Worm (Caenorhabditis elegans) whole organism, L1 larva: ENCODE results near the gene grd-10.
A peak's percentile ranks its signal among the peaks of the same experiment; 100 is the strongest.

ENCODE experiments used
- C04F5.9 ChIP-seq: sonication (generic microtip); optimal IDR thresholded peaks from 2 replicates; lab custom pipeline; 2016; ENCODE audit warnings: missing genetic modification characterization, missing compliant biosample characterization
- C16A3.4 ChIP-seq: fragments of 150-350 bp; optimal IDR thresholded peaks from 2 replicates; lab custom pipeline; 2014; ENCODE audit warnings: missing biosample characterization, missing genetic modification characterization
- C34B4.2 ChIP-seq: sonication (generic microtip); optimal IDR thresholded peaks from 2 replicates; lab custom pipeline; 2017; ENCODE audit warnings: mild to moderate bottlenecking, missing genetic modification characterization, missing compliant biosample characterization
- F16B12.6 ChIP-seq: fragments of 150-350 bp; optimal IDR thresholded peaks from 2 replicates; lab custom pipeline; 2014; ENCODE audit warnings: missing biosample characterization, missing genetic modification characterization
- ama-1 ChIP-seq: fragments of 150-350 bp; optimal IDR thresholded peaks from 2 replicates; lab custom pipeline; 2014
- blmp-1 ChIP-seq: fragments of 150-350 bp; optimal IDR thresholded peaks from 2 replicates; lab custom pipeline; 2014; ENCODE audit warnings: missing biosample characterization, missing genetic modification characterization
- ceh-63 ChIP-seq: fragments of 200-800 bp; sonication (Bioruptor generic); optimal IDR thresholded peaks from 2 replicates; lab custom pipeline; 2018; ENCODE audit warnings: mild to moderate bottlenecking, missing genetic modification characterization, missing compliant biosample characterization
- ceh-88 ChIP-seq: fragments of 200-800 bp; sonication (Bioruptor generic); IDR thresholded peaks from 2 replicates; pipeline ENCODE4 v1.3.6; 2022; ENCODE audit warnings: missing genetic modification characterization, missing compliant biosample characterization
- ceh-90 ChIP-seq: sonication (generic microtip); optimal IDR thresholded peaks from 2 replicates; lab custom pipeline; 2016; ENCODE audit warnings: missing genetic modification characterization, missing compliant biosample characterization
- ces-1 ChIP-seq: fragments of 150-350 bp; optimal IDR thresholded peaks from 2 replicates; lab custom pipeline; 2014; ENCODE audit warnings: missing biosample characterization, missing genetic modification reagents, missing genetic modification characterization
- efl-1 ChIP-seq, 4 experiments: fragments of 150-350 bp; optimal IDR thresholded peaks in 3 of 4; peaks in 1 of 4; 1 replicate in 1 of 4; 2 replicates in 3 of 4; lab custom pipeline; 2014; ENCODE audit warnings: missing biosample characterization in 2 of 4, missing genetic modification characterization in 2 of 4, missing genetic modification reagents in 2 of 4
- efl-3 ChIP-seq: fragments of 200-800 bp; sonication (Bioruptor generic); optimal IDR thresholded peaks from 2 replicates; lab custom pipeline; 2018; ENCODE audit warnings: mild to moderate bottlenecking, missing genetic modification characterization, missing compliant biosample characterization
- egl-27 ChIP-seq, 2 experiments: fragments of 150-350 bp in 1 of 2; sonication (generic microtip); optimal IDR thresholded peaks; 3 replicates each; lab custom pipeline; 2017 to 2018; ENCODE audit warnings: missing biosample characterization in 2 of 2, missing genetic modification characterization in 2 of 2, missing genetic modification reagents in 2 of 2
- ets-5 ChIP-seq: fragments of 200-800 bp; sonication (Bioruptor generic); IDR thresholded peaks from 2 replicates; pipeline ENCODE4 v1.3.6; 2022; ENCODE audit warnings: missing genetic modification characterization, missing compliant biosample characterization
- fkh-10 ChIP-seq: sonication (generic microtip); optimal IDR thresholded peaks from 2 replicates; lab custom pipeline; 2017; ENCODE audit warnings: missing biosample characterization, missing genetic modification reagents, missing genetic modification characterization
- fkh-4 ChIP-seq: sonication (generic microtip); optimal IDR thresholded peaks from 2 replicates; lab custom pipeline; 2016; ENCODE audit warnings: missing compliant biosample characterization, missing genetic modification characterization, borderline replicate concordance
- fkh-8 ChIP-seq: sonication (generic microtip); optimal IDR thresholded peaks from 2 replicates; lab custom pipeline; 2016; ENCODE audit warnings: mild to moderate bottlenecking, missing genetic modification characterization, missing compliant biosample characterization
- grh-1 ChIP-seq: fragments of 200-800 bp; sonication (Bioruptor generic); IDR thresholded peaks from 2 replicates; pipeline ENCODE4 v1.3.6; 2022; ENCODE audit warnings: missing genetic modification reagents, missing genetic modification characterization, missing compliant biosample characterization
- hlh-17 ChIP-seq: fragments of 200-800 bp; sonication (Bioruptor generic); optimal IDR thresholded peaks from 2 replicates; lab custom pipeline; 2018; ENCODE audit warnings: missing genetic modification characterization, mild to moderate bottlenecking, missing compliant biosample characterization, moderate library complexity, borderline replicate concordance
- hpl-2 ChIP-seq: fragments of 150-350 bp; optimal IDR thresholded peaks from 2 replicates; lab custom pipeline; 2014; ENCODE audit warnings: missing biosample characterization, missing genetic modification reagents, missing genetic modification characterization
- jun-1 ChIP-seq: fragments of 150-350 bp; optimal IDR thresholded peaks from 2 replicates; lab custom pipeline; 2014; ENCODE audit warnings: missing biosample characterization, missing genetic modification reagents, missing genetic modification characterization
- lin-13 ChIP-seq: fragments of 150-350 bp; optimal IDR thresholded peaks from 2 replicates; lab custom pipeline; 2014; ENCODE audit warnings: missing biosample characterization, missing genetic modification reagents, missing genetic modification characterization
- lin-14 ChIP-seq: fragments of 200-800 bp; sonication (Bioruptor generic); optimal IDR thresholded peaks from 2 replicates; lab custom pipeline; 2018; ENCODE audit warnings: mild to moderate bottlenecking, missing genetic modification characterization, moderate library complexity, missing compliant biosample characterization
- lin-35 ChIP-seq, 2 experiments: fragments of 150-350 bp; optimal IDR thresholded peaks; 2 replicates each; lab custom pipeline; 2014; ENCODE audit warnings: missing biosample characterization in 2 of 2, missing genetic modification characterization in 2 of 2, missing genetic modification reagents in 2 of 2
- lin-39 ChIP-seq: fragments of 150-350 bp; optimal IDR thresholded peaks from 2 replicates; lab custom pipeline; 2014; ENCODE audit warnings: missing biosample characterization, missing genetic modification reagents, missing genetic modification characterization
- lir-3 ChIP-seq: sonication (generic microtip); optimal IDR thresholded peaks from 2 replicates; lab custom pipeline; 2016; ENCODE audit warnings: mild to moderate bottlenecking, missing genetic modification characterization, moderate library complexity, missing compliant biosample characterization; ENCODE audit not compliant: poor library complexity
- mab-9 ChIP-seq: fragments of 200-800 bp; sonication (Bioruptor generic); IDR thresholded peaks from 2 replicates; pipeline ENCODE4 v1.3.6; 2022; ENCODE audit warnings: missing genetic modification reagents, missing genetic modification characterization, missing compliant biosample characterization
- mef-2 ChIP-seq: fragments of 150-350 bp; optimal IDR thresholded peaks from 2 replicates; lab custom pipeline; 2014; ENCODE audit warnings: missing biosample characterization, missing genetic modification characterization
- mep-1 ChIP-seq: fragments of 150-350 bp; optimal IDR thresholded peaks from 2 replicates; lab custom pipeline; 2014; ENCODE audit warnings: missing biosample characterization, missing genetic modification characterization
- nhr-20 ChIP-seq: sonication (generic microtip); optimal IDR thresholded peaks from 2 replicates; lab custom pipeline; 2016; ENCODE audit warnings: mild to moderate bottlenecking, missing genetic modification characterization, missing compliant biosample characterization
- nhr-71 ChIP-seq: sonication (generic microtip); optimal IDR thresholded peaks from 2 replicates; lab custom pipeline; 2016; ENCODE audit warnings: mild to moderate bottlenecking, missing genetic modification characterization, moderate library complexity, missing compliant biosample characterization
- nhr-76 ChIP-seq: sonication (generic microtip); optimal IDR thresholded peaks from 2 replicates; lab custom pipeline; 2017; ENCODE audit warnings: missing biosample characterization, missing genetic modification characterization
- nhr-77 ChIP-seq: fragments of 150-350 bp; optimal IDR thresholded peaks from 2 replicates; lab custom pipeline; 2014; ENCODE audit warnings: missing biosample characterization, missing genetic modification characterization
- nhr-84 ChIP-seq: sonication (generic microtip); optimal IDR thresholded peaks from 2 replicates; lab custom pipeline; 2017; ENCODE audit warnings: missing biosample characterization, missing genetic modification characterization
- nhr-85 ChIP-seq: sonication (generic microtip); peaks from one replicate; lab custom pipeline; 2016; ENCODE audit warnings: missing genetic modification characterization, inconsistent platforms, missing compliant biosample characterization
- nhr-90 ChIP-seq: sonication (generic microtip); optimal IDR thresholded peaks from 2 replicates; lab custom pipeline; 2016; ENCODE audit warnings: mild to moderate bottlenecking, missing genetic modification characterization, missing compliant biosample characterization; ENCODE audit not compliant: poor library complexity
- pag-3 ChIP-seq: sonication (generic microtip); optimal IDR thresholded peaks from 2 replicates; lab custom pipeline; 2017; ENCODE audit warnings: missing genetic modification characterization, mild to moderate bottlenecking, missing compliant biosample characterization, antibody characterized with exemption, borderline replicate concordance; ENCODE audit not compliant: insufficient read depth
- pax-3 ChIP-seq: fragments of 200-800 bp; sonication (Bioruptor generic); optimal IDR thresholded peaks from 2 replicates; lab custom pipeline; 2018; ENCODE audit warnings: mild to moderate bottlenecking, missing genetic modification characterization, moderate library complexity, missing compliant biosample characterization
- rnt-1 ChIP-seq: sonication (generic microtip); optimal IDR thresholded peaks from 2 replicates; lab custom pipeline; 2016; ENCODE audit warnings: mild to moderate bottlenecking, missing genetic modification characterization, moderate library complexity, missing compliant biosample characterization
- snpc-4 ChIP-seq: fragments of 150-350 bp; optimal IDR thresholded peaks from 2 replicates; lab custom pipeline; 2014; ENCODE audit warnings: missing biosample characterization, missing genetic modification characterization
- snu-23 ChIP-seq: sonication (generic microtip); optimal IDR thresholded peaks from 2 replicates; lab custom pipeline; 2016; ENCODE audit warnings: missing genetic modification characterization, missing compliant biosample characterization
- sox-4 ChIP-seq: sonication (generic microtip); optimal IDR thresholded peaks from 2 replicates; lab custom pipeline; 2016; ENCODE audit warnings: missing genetic modification characterization, missing compliant biosample characterization
- sptf-1 ChIP-seq: fragments of 150-350 bp; optimal IDR thresholded peaks from 2 replicates; lab custom pipeline; 2014; ENCODE audit warnings: missing biosample characterization, missing genetic modification characterization
- sup-37 ChIP-seq: fragments of 200-800 bp; sonication (Bioruptor generic); optimal IDR thresholded peaks from 2 replicates; lab custom pipeline; 2018; ENCODE audit warnings: mild to moderate bottlenecking, missing genetic modification characterization, missing compliant biosample characterization
- tlp-1 ChIP-seq: fragments of 150-350 bp; optimal IDR thresholded peaks from 2 replicates; lab custom pipeline; 2014; ENCODE audit warnings: missing biosample characterization, missing genetic modification characterization
- unc-130 ChIP-seq: fragments of 150-350 bp; optimal IDR thresholded peaks from 2 replicates; lab custom pipeline; 2017; ENCODE audit warnings: missing biosample characterization, missing genetic modification characterization, inconsistent platforms
- unc-30 ChIP-seq: sonication (generic microtip); optimal IDR thresholded peaks from 2 replicates; lab custom pipeline; 2017; ENCODE audit warnings: missing biosample characterization, missing genetic modification characterization
- unc-62 ChIP-seq: fragments of 150-350 bp; optimal IDR thresholded peaks from 2 replicates; lab custom pipeline; 2014; ENCODE audit warnings: missing biosample characterization, missing genetic modification reagents, missing genetic modification characterization
- unc-86 ChIP-seq: sonication (generic microtip); optimal IDR thresholded peaks from 2 replicates; lab custom pipeline; 2016; ENCODE audit warnings: missing genetic modification characterization, missing compliant biosample characterization
- vab-15 ChIP-seq: sonication (generic microtip); optimal IDR thresholded peaks from 2 replicates; lab custom pipeline; 2017; ENCODE audit warnings: missing genotype, mild to moderate bottlenecking, missing genetic modification characterization, missing compliant biosample characterization
- zag-1 ChIP-seq: fragments of 150-350 bp; optimal IDR thresholded peaks from 2 replicates; lab custom pipeline; 2014; ENCODE audit warnings: missing biosample characterization, missing genetic modification characterization
- ztf-4 ChIP-seq: fragments of 150-350 bp; optimal IDR thresholded peaks from 2 replicates; lab custom pipeline; 2014; ENCODE audit warnings: missing biosample characterization, missing genetic modification characterization

The grd-10 gene

ce11 chrIV:3399015-3399722, 41.7 kb upstream of the grd-10 start, which contains the start of the genes dyf-3 and pdhb-1 (continued):
- no peak for TF ChIP-seq unc-30 (tag; lab: Kevin White, UChicago)
- TF ChIP-seq lin-13 (GFP tag; lab: Kevin White, UChicago): no peak
- no peak for TF ChIP-seq rnt-1
- no peak for TF ChIP-seq nhr-84
- TF ChIP-seq hlh-17 (GFP tag; lab: Kevin White, UChicago): no peak
- no peak for TF ChIP-seq ama-1 (lab: Kevin White, UChicago)
- TF ChIP-seq nhr-76 (tag; lab: Kevin White, UChicago): no peak
- TF ChIP-seq efl-1 (optimal IDR thresholded peaks at IDR 0.05; lab: Kevin White, UChicago): peak; percentile 46 to 61
- peak; percentile 56 to 94 for TF ChIP-seq efl-1 (GFP tag; optimal IDR thresholded peaks at IDR 0.05 in 1 of 2; lab: Kevin White, UChicago)
- no peak for TF ChIP-seq vab-15 (tag; lab: Kevin White, UChicago)
- no peak for TF ChIP-seq sup-37
- no peak for TF ChIP-seq zag-1 (tag; lab: Kevin White, UChicago)
- TF ChIP-seq mab-9 (GFP tag; lab: Robert Waterston, UW): no peak
- TF ChIP-seq pag-3 (tag; lab: Kevin White, UChicago): no peak
- no peak for TF ChIP-seq ztf-4 (tag; lab: Kevin White, UChicago)
- TF ChIP-seq F16B12.6 (tag; lab: Kevin White, UChicago): peak; percentile 92
- no peak for TF ChIP-seq ces-1 (GFP tag; lab: Kevin White, UChicago)
- TF ChIP-seq unc-62 (GFP tag; lab: Kevin White, UChicago): no peak
- peak; percentile 4 for TF ChIP-seq fkh-10 (GFP tag; lab: Kevin White, UChicago)
- TF ChIP-seq sox-4: no peak
- no peak for TF ChIP-seq hpl-2 (GFP tag; lab: Kevin White, UChicago)
- peak; percentile 38 for TF ChIP-seq snu-23 (GFP tag; lab: Kevin White, UChicago)
- TF ChIP-seq efl-3 (GFP tag; lab: Kevin White, UChicago): no peak
- TF ChIP-seq mef-2 (tag; lab: Kevin White, UChicago): no peak
- TF ChIP-seq ceh-63 (GFP tag; lab: Kevin White, UChicago): no peak
- TF ChIP-seq lir-3 (tag; lab: Kevin White, UChicago): no peak
- TF ChIP-seq nhr-85: peak; percentile 69
- no peak for TF ChIP-seq ceh-88
- TF ChIP-seq nhr-71: no peak
- TF ChIP-seq mep-1 (tag; lab: Kevin White, UChicago): peak; percentile 40
- no peak for TF ChIP-seq C16A3.4 (tag; lab: Kevin White, UChicago)
- no peak for TF ChIP-seq lin-39 (tag; lab: Kevin White, UChicago)
- no peak for TF ChIP-seq blmp-1
- no peak for TF ChIP-seq ceh-90 (tag; lab: Kevin White, UChicago)
- TF ChIP-seq egl-27 (tag; optimal IDR thresholded peaks at IDR 0.05; lab: Kevin White, UChicago): no peak
- TF ChIP-seq unc-86 (tag; lab: Kevin White, UChicago): peak; percentile 11
- TF ChIP-seq nhr-90: no peak
- no peak for TF ChIP-seq snpc-4
- TF ChIP-seq nhr-20: no peak
- TF ChIP-seq tlp-1 (tag; lab: Kevin White, UChicago): no peak
- peak; percentile 54 for TF ChIP-seq fkh-8
- no peak for TF ChIP-seq fkh-4 (tag; lab: Kevin White, UChicago)
- TF ChIP-seq C34B4.2 (tag; lab: Kevin White, UChicago): no peak
- peak; percentile 29 for TF ChIP-seq nhr-77 (tag; lab: Kevin White, UChicago)
- no peak for TF ChIP-seq jun-1 (tag; lab: Kevin White, UChicago)
- no peak for TF ChIP-seq sptf-1
- TF ChIP-seq C04F5.9 (tag; lab: Kevin White, UChicago): no peak
- no peak for TF ChIP-seq pax-3 (tag; lab: Kevin White, UChicago)
- TF ChIP-seq lin-14: no peak
- TF ChIP-seq lin-35 (GFP tag; optimal IDR thresholded peaks at IDR 0.05; lab: Kevin White, UChicago): peak; percentile 26 to 59
- no peak for TF ChIP-seq ets-5 (GFP tag; lab: Robert Waterston, UW)
- TF ChIP-seq unc-130: peak; percentile 23
- TF ChIP-seq grh-1 (GFP tag; lab: Robert Waterston, UW): no peak
